Fruit fly (Drosophila melanogaster) whole organism, embryonic: ENCODE measurements around the gene CG34276.
A peak's percentile ranks its signal among the peaks of the same experiment; 100 is the strongest.

Source experiments
- CG10959 ChIP-seq: fragments of 200-800 bp; sonication (Bioruptor generic); IDR thresholded peaks from 2 replicates; pipeline ENCODE4 v1.3.6; 2022; ENCODE audit warnings: missing biosample characterization, missing genetic modification characterization
- CG11456 ChIP-seq: fragments of 200-800 bp; sonication (Bioruptor generic); IDR thresholded peaks from 3 replicates; pipeline ENCODE4 v1.3.6; 2022; ENCODE audit warnings: missing biosample characterization, missing genetic modification characterization
- CG11723 ChIP-seq: fragments of 200-800 bp; sonication (Bioruptor generic); optimal IDR thresholded peaks from 2 replicates; lab custom pipeline; 2017; ENCODE audit warnings: missing biosample characterization, mild to moderate bottlenecking, missing genetic modification characterization
- CG12744 ChIP-seq: fragments of 200-800 bp; sonication (Bioruptor generic); optimal IDR thresholded peaks from 2 replicates; lab custom pipeline; 2016; ENCODE audit warnings: missing biosample characterization, missing genetic modification characterization
- CG12942 ChIP-seq: fragments of 200-800 bp; sonication (Bioruptor generic); optimal IDR thresholded peaks from 3 replicates; lab custom pipeline; 2016; ENCODE audit warnings: missing biosample characterization, missing genetic modification characterization
- CG13424 ChIP-seq: fragments of 200-800 bp; sonication (Bioruptor generic); optimal IDR thresholded peaks from 2 replicates; lab custom pipeline; 2019; ENCODE audit warnings: missing biosample characterization, mild to moderate bottlenecking, missing genetic modification characterization, moderate library complexity
- CG16815 ChIP-seq: fragments of 200-800 bp; sonication (Bioruptor generic); optimal IDR thresholded peaks from 3 replicates; lab custom pipeline; 2017; ENCODE audit warnings: missing biosample characterization, mild to moderate bottlenecking, missing genetic modification characterization
- CG17186 ChIP-seq: fragments of 200-800 bp; sonication (Bioruptor generic); optimal IDR thresholded peaks from 3 replicates; lab custom pipeline; 2017; ENCODE audit warnings: missing biosample characterization, missing genetic modification reagents, missing genetic modification characterization
- CG17385 ChIP-seq: fragments of 200-800 bp; sonication (Bioruptor generic); optimal IDR thresholded peaks from 3 replicates; lab custom pipeline; 2018; ENCODE audit warnings: missing biosample characterization, mild to moderate bottlenecking, missing genetic modification characterization
- CG2116 ChIP-seq: fragments of 200-800 bp; sonication (Bioruptor generic); optimal IDR thresholded peaks from 3 replicates; lab custom pipeline; 2018; ENCODE audit warnings: missing biosample characterization, mild to moderate bottlenecking, missing genetic modification characterization
- CG2889 ChIP-seq: fragments of 200-800 bp; sonication (Bioruptor generic); IDR thresholded peaks from 3 replicates; pipeline ENCODE4 v1.3.6; 2022; ENCODE audit warnings: missing biosample characterization, missing genetic modification characterization
- CG32772 ChIP-seq: fragments of 200-800 bp; sonication (Bioruptor generic); IDR thresholded peaks from 2 replicates; pipeline ENCODE4 v1.3.6; 2022; ENCODE audit warnings: missing biosample characterization, missing genetic modification characterization
- CG3726 ChIP-seq: fragments of 200-800 bp; sonication (Bioruptor generic); IDR thresholded peaks from 3 replicates; pipeline ENCODE4, ENCODE4 v1.3.6; 2022; ENCODE audit warnings: missing biosample characterization, missing genetic modification characterization
- CG3847 ChIP-seq: fragments of 200-800 bp; sonication (Bioruptor generic); IDR thresholded peaks from 2 replicates; pipeline ENCODE4 v1.3.6; 2022; ENCODE audit warnings: missing biosample characterization, missing genetic modification characterization
- CG4404 ChIP-seq: fragments of 200-800 bp; sonication (Bioruptor generic); IDR thresholded peaks from 2 replicates; pipeline ENCODE4 v1.3.6; 2022; ENCODE audit warnings: missing biosample characterization, missing genetic modification characterization
- CG4707 ChIP-seq: fragments of 200-800 bp; sonication (Bioruptor generic); optimal IDR thresholded peaks from 2 replicates; lab custom pipeline; 2018; ENCODE audit warnings: missing biosample characterization, mild to moderate bottlenecking, missing genetic modification characterization, moderate library complexity
- CG6683 ChIP-seq: fragments of 200-800 bp; sonication (Bioruptor generic); optimal IDR thresholded peaks from 2 replicates; lab custom pipeline; 2017; ENCODE audit warnings: missing biosample characterization, mild to moderate bottlenecking, missing genetic modification characterization, missing genetic modification reagents
- CG6689 ChIP-seq: fragments of 200-800 bp; sonication (Bioruptor generic); IDR thresholded peaks from 2 replicates; pipeline ENCODE4 v1.3.6; 2022; ENCODE audit warnings: missing biosample characterization, missing genetic modification characterization
- CG6765 ChIP-seq: fragments of 200-800 bp; sonication (Bioruptor generic); optimal IDR thresholded peaks from 3 replicates; lab custom pipeline; 2017; ENCODE audit warnings: missing biosample characterization, mild to moderate bottlenecking, missing genetic modification characterization
- CG6813 ChIP-seq: fragments of 200-800 bp; sonication (Bioruptor generic); optimal IDR thresholded peaks from 2 replicates; lab custom pipeline; 2017; ENCODE audit warnings: missing biosample characterization, missing genetic modification characterization, mild to moderate bottlenecking, moderate library complexity, missing genetic modification reagents
- CG7372 ChIP-seq: fragments of 200-800 bp; sonication (Bioruptor generic); IDR thresholded peaks from 2 replicates; pipeline ENCODE4 v1.3.6; 2022; ENCODE audit warnings: missing biosample characterization, missing genetic modification characterization
- CG7987 ChIP-seq: fragments of 200-800 bp; sonication (Bioruptor generic); optimal IDR thresholded peaks from 2 replicates; lab custom pipeline; 2018; ENCODE audit warnings: missing biosample characterization, mild to moderate bottlenecking, missing genetic modification characterization, moderate library complexity
- CkIIα-i1 ChIP-seq: fragments of 200-800 bp; sonication (Bioruptor generic); IDR thresholded peaks from 2 replicates; pipeline ENCODE4 v1.3.6; 2022; ENCODE audit warnings: missing biosample characterization, missing genetic modification characterization
- Drgx ChIP-seq: fragments of 200-800 bp; sonication (Bioruptor generic); IDR thresholded peaks from 2 replicates; pipeline ENCODE4 v1.3.6; 2022; ENCODE audit warnings: missing biosample characterization, missing genetic modification characterization
- Gsc ChIP-seq: fragments of 200-800 bp; sonication (Bioruptor generic); IDR thresholded peaks from 2 replicates; pipeline ENCODE4 v1.3.6; 2022; ENCODE audit warnings: missing biosample characterization, missing genetic modification characterization
- Hr51 ChIP-seq, 2 experiments: fragments of 200-800 bp; sonication (Bioruptor generic); optimal IDR thresholded peaks; 2 replicates in 1 of 2; 3 replicates in 1 of 2; lab custom pipeline; 2016 to 2018; ENCODE audit warnings: missing biosample characterization in 2 of 2, missing genetic modification characterization in 2 of 2, mild to moderate bottlenecking in 1 of 2, moderate library complexity in 1 of 2
- Nf-YC ChIP-seq: fragments of 200-800 bp; optimal IDR thresholded peaks from 3 replicates; lab custom pipeline; 2019; ENCODE audit warnings: missing biosample characterization, mild to moderate bottlenecking, missing genetic modification characterization, moderate library complexity
- Poxn ChIP-seq: fragments of 200-800 bp; sonication (Bioruptor generic); IDR thresholded peaks from 2 replicates; pipeline ENCODE4 v1.3.6; 2022; ENCODE audit warnings: missing biosample characterization, missing genetic modification characterization
- Rx ChIP-seq: fragments of 200-800 bp; sonication (Bioruptor generic); IDR thresholded peaks from 2 replicates; pipeline ENCODE4 v1.3.6; 2022; ENCODE audit warnings: missing biosample characterization, missing genetic modification characterization
- Taf1 ChIP-seq: fragments of 200-800 bp; sonication (Bioruptor generic); IDR thresholded peaks from 2 replicates; pipeline ENCODE4 v1.3.6; 2022; ENCODE audit warnings: missing biosample characterization, missing genetic modification characterization
- al ChIP-seq: fragments of 200-800 bp; sonication (Bioruptor generic); IDR thresholded peaks from 2 replicates; pipeline ENCODE4 v1.3.6; 2022; ENCODE audit warnings: missing biosample characterization, missing genetic modification characterization
- bbx ChIP-seq: fragments of 200-800 bp; sonication (Bioruptor generic); IDR thresholded peaks from 2 replicates; pipeline ENCODE4 v1.3.6; 2022; ENCODE audit warnings: missing biosample characterization, missing genetic modification characterization; ENCODE audit not compliant: partially characterized antibody
- btn ChIP-seq: fragments of 200-800 bp; sonication (Bioruptor generic); optimal IDR thresholded peaks from 2 replicates; lab custom pipeline; 2016; ENCODE audit warnings: missing biosample characterization, missing genetic modification characterization
- cg ChIP-seq: fragments of 200-800 bp; sonication (Bioruptor generic); optimal IDR thresholded peaks from 3 replicates; lab custom pipeline; 2019; ENCODE audit warnings: missing biosample characterization, mild to moderate bottlenecking, missing genetic modification characterization, moderate library complexity
- corto ChIP-seq: fragments of 200-800 bp; sonication (Bioruptor generic); optimal IDR thresholded peaks from 2 replicates; lab custom pipeline; 2016; ENCODE audit warnings: missing biosample characterization, mild to moderate bottlenecking, missing genetic modification characterization, moderate library complexity
- dan ChIP-seq: fragments of 200-800 bp; sonication (Bioruptor generic); IDR thresholded peaks from 2 replicates; pipeline ENCODE4 v1.3.6; 2022; ENCODE audit warnings: missing biosample characterization, missing genetic modification characterization
- emc ChIP-seq: fragments of 200-800 bp; sonication (Bioruptor generic); optimal IDR thresholded peaks from 2 replicates; lab custom pipeline; 2016; ENCODE audit warnings: missing biosample characterization, missing genetic modification characterization
- ems ChIP-seq: fragments of 200-800 bp; sonication (Bioruptor generic); optimal IDR thresholded peaks from 3 replicates; lab custom pipeline; 2016; ENCODE audit warnings: missing biosample characterization, missing genetic modification characterization
- esg ChIP-seq: fragments of 200-800 bp; sonication (Bioruptor generic); conservative IDR thresholded peaks from 2 replicates; pipeline ENCODE4 v1.3.6; 2022; ENCODE audit warnings: missing biosample characterization, missing genetic modification characterization
- fd102C ChIP-seq: fragments of 200-800 bp; sonication (Bioruptor generic); optimal IDR thresholded peaks from 2 replicates; lab custom pipeline; 2018; ENCODE audit warnings: missing biosample characterization, mild to moderate bottlenecking, missing genetic modification characterization, moderate library complexity
- fd96Cb ChIP-seq: fragments of 200-800 bp; sonication (Bioruptor generic); optimal IDR thresholded peaks from 2 replicates; lab custom pipeline; 2018; ENCODE audit warnings: missing biosample characterization, mild to moderate bottlenecking, missing genetic modification characterization, moderate library complexity
- gcm2 ChIP-seq: fragments of 200-800 bp; sonication (Bioruptor generic); optimal IDR thresholded peaks from 2 replicates; lab custom pipeline; 2016; ENCODE audit warnings: missing biosample characterization, missing genetic modification characterization
- grn ChIP-seq: fragments of 200-800 bp; sonication (Bioruptor generic); optimal IDR thresholded peaks from 3 replicates; lab custom pipeline; 2017; ENCODE audit warnings: missing biosample characterization, missing genetic modification characterization
- gsb-n ChIP-seq: fragments of 200-800 bp; sonication (Bioruptor generic); optimal IDR thresholded peaks from 3 replicates; lab custom pipeline; 2018; ENCODE audit warnings: missing biosample characterization, mild to moderate bottlenecking, missing genetic modification characterization
- hb ChIP-seq: fragments of 200-800 bp; sonication (Bioruptor generic); IDR thresholded peaks from 3 replicates; pipeline ENCODE4 v1.3.6; 2022; ENCODE audit warnings: missing biosample characterization, missing genetic modification characterization; ENCODE audit not compliant: partially characterized antibody
- luna ChIP-seq: fragments of 200-800 bp; sonication (Bioruptor generic); optimal IDR thresholded peaks from 2 replicates; lab custom pipeline; 2016; ENCODE audit warnings: missing biosample characterization, missing genetic modification characterization
- rib ChIP-seq: fragments of 200-800 bp; sonication (Bioruptor generic); IDR thresholded peaks from 2 replicates; pipeline ENCODE4 v1.3.6; 2022; ENCODE audit warnings: missing biosample characterization, missing genetic modification characterization
- tin ChIP-seq: fragments of 200-800 bp; sonication (Bioruptor generic); optimal IDR thresholded peaks from 3 replicates; lab custom pipeline; 2016; ENCODE audit warnings: missing biosample characterization, missing genetic modification characterization
- tna ChIP-seq: fragments of 200-800 bp; sonication (Bioruptor generic); IDR thresholded peaks from 2 replicates; pipeline ENCODE4 v1.3.6; 2022; ENCODE audit warnings: missing biosample characterization, missing genetic modification characterization; ENCODE audit not compliant: partially characterized antibody
- unpg ChIP-seq: fragments of 200-800 bp; sonication (Bioruptor generic); optimal IDR thresholded peaks from 3 replicates; lab custom pipeline; 2018; ENCODE audit warnings: missing biosample characterization, mild to moderate bottlenecking, missing genetic modification characterization, moderate library complexity
- vvl ChIP-seq: fragments of 200-800 bp; sonication (Bioruptor generic); IDR thresholded peaks from 2 replicates; pipeline ENCODE4 v1.3.6; 2022; ENCODE audit warnings: missing biosample characterization, missing genetic modification characterization
- wdn ChIP-seq: fragments of 200-800 bp; sonication (Bioruptor generic); IDR thresholded peaks from 2 replicates; pipeline ENCODE4 v1.3.6; 2022; ENCODE audit warnings: missing biosample characterization, missing genetic modification characterization

Gene CG34276

DNA sequence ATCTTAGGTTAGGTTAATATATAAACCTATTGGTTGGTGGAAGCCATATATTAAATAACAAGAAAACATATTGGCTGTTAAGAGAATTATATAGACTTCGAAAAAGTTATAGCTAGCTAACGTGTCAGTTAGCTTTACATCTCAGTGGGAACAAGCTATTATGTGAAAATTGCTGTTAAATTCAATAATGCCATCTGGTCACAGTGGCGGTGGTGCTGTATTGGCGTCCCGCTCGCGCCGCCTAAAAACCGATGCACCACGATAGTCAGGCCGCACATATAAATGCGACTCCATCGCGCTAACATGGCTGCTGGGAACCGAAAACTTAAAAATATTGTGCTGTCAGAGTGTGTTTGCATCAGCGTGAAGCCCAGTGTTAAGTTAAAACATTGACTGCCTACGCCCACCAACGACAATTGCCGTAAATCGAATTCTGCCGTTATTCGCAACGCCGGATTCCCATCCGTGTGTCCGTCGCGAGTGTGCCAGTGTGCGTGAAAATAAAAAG is 47.6 kb downstream of the CG34276 start, which contains the start of gene Hel89B (continued):
- TF ChIP-seq bbx: no peak
- no peak for TF ChIP-seq CG4404 (GFP tag; lab: Robert Waterston, UW)
- TF ChIP-seq esg (GFP tag; lab: Robert Waterston, UW): no peak
- TF ChIP-seq gsb-n (tag; lab: Kevin White, UChicago): peak; percentile 63
- TF ChIP-seq CG6689 (GFP tag; lab: Robert Waterston, UW): no peak
- peak; percentile 63 for TF ChIP-seq tin (GFP tag; lab: Kevin White, UChicago)
- TF ChIP-seq ems: peak; percentile 53
- TF ChIP-seq tna (GFP tag; lab: Robert Waterston, UW): no peak
- TF ChIP-seq Drgx (GFP tag; lab: Robert Waterston, UW): no peak
- TF ChIP-seq luna: no peak
- TF ChIP-seq Poxn (GFP tag; lab: Robert Waterston, UW): no peak
- TF ChIP-seq Rx (GFP tag; lab: Robert Waterston, UW): no peak
- no peak for TF ChIP-seq vvl (GFP tag; lab: Robert Waterston, UW)
- no peak for TF ChIP-seq btn (GFP tag; lab: Kevin White, UChicago)
- TF ChIP-seq CG7987: no peak
- no peak for TF ChIP-seq hb (GFP tag; lab: Robert Waterston, UW)
- TF ChIP-seq wdn (GFP tag; lab: Robert Waterston, UW): no peak
- peak; percentile 62 for TF ChIP-seq CG12942 (GFP tag; lab: Kevin White, UChicago)
- peak; percentile 48 for TF ChIP-seq Nf-YC (tag; lab: Kevin White, UChicago)
- no peak for TF ChIP-seq Gsc (GFP tag; lab: Robert Waterston, UW)
- peak; percentile 17 for TF ChIP-seq CG11723 (GFP tag; lab: Kevin White, UChicago)
- TF ChIP-seq CG12744 (GFP tag; lab: Kevin White, UChicago): peak; percentile 29
- no peak for TF ChIP-seq CG3847 (GFP tag; lab: Robert Waterston, UW)
- no peak for TF ChIP-seq CG11456 (GFP tag; lab: Robert Waterston, UW)
- TF ChIP-seq CG6683: no peak
- peak; percentile 41 for TF ChIP-seq emc (GFP tag; lab: Kevin White, UChicago)
- peak; percentile 62 for TF ChIP-seq CG16815
- peak; percentile 73 for TF ChIP-seq CG13424
- TF ChIP-seq dan (GFP tag; lab: Robert Waterston, UW): no peak
- TF ChIP-seq CG3726 (GFP tag; lab: Robert Waterston, UW): no peak
- no peak for TF ChIP-seq gcm2 (GFP tag; lab: Kevin White, UChicago)
- peak; percentile 58 for TF ChIP-seq CG17186 (GFP tag; lab: Kevin White, UChicago)
- TF ChIP-seq CG2889: no peak
- TF ChIP-seq cg (GFP tag; lab: Kevin White, UChicago): no peak
- TF ChIP-seq CG4707 (GFP tag; lab: Kevin White, UChicago): no peak
- TF ChIP-seq fd96Cb (tag; lab: Kevin White, UChicago): peak; percentile 65
- peak; percentile 22 to 52 for TF ChIP-seq Hr51 (GFP tag; optimal IDR thresholded peaks at IDR 0.05; lab: Kevin White, UChicago)
- no peak for TF ChIP-seq al
- TF ChIP-seq CG10959 (GFP tag; lab: Robert Waterston, UW): no peak
- TF ChIP-seq rib (GFP tag; lab: Robert Waterston, UW): no peak
- no peak for TF ChIP-seq CG6813
- no peak for TF ChIP-seq CG32772 (GFP tag; lab: Robert Waterston, UW)
- no peak for TF ChIP-seq corto
- TF ChIP-seq CG6765: no peak
- no peak for TF ChIP-seq CkIIα-i1 (GFP tag; lab: Robert Waterston, UW)
- TF ChIP-seq CG2116: peak; percentile 89
- no peak for TF ChIP-seq Taf1 (GFP tag; lab: Robert Waterston, UW)
- no peak for TF ChIP-seq CG17385 (GFP tag; lab: Kevin White, UChicago)
- peak; percentile 70 for TF ChIP-seq unpg
- no peak for TF ChIP-seq grn (GFP tag; lab: Kevin White, UChicago)
- TF ChIP-seq CG7372 (GFP tag; lab: Robert Waterston, UW): no peak
- TF ChIP-seq fd102C: no peak
